Fruit fly (Drosophila melanogaster) whole organism, embryonic: ENCODE measurements around the gene FIG4.

Experiments used
- Abd-B ChIP-seq: fragments of 200-800 bp; sonication (Bioruptor generic); optimal IDR thresholded peaks from 2 replicates; lab custom pipeline; 2018; ENCODE audit warnings: missing biosample characterization, mild to moderate bottlenecking, missing genetic modification characterization, moderate library complexity
- Adf1 ChIP-seq: fragments of 200-800 bp; sonication (Bioruptor generic); IDR thresholded peaks from 2 replicates; pipeline ENCODE4 v1.3.6; 2022; ENCODE audit warnings: missing biosample characterization, missing genetic modification characterization
- Atf3 ChIP-seq: fragments of 200-800 bp; sonication (Bioruptor generic); optimal IDR thresholded peaks from 3 replicates; lab custom pipeline; 2016; ENCODE audit warnings: missing biosample characterization, missing genetic modification characterization
- BtbVII ChIP-seq: fragments of 200-800 bp; sonication (Bioruptor generic); optimal IDR thresholded peaks from 3 replicates; lab custom pipeline; 2017; ENCODE audit warnings: missing biosample characterization, mild to moderate bottlenecking, missing genetic modification characterization
- CG12219 ChIP-seq: fragments of 200-800 bp; sonication (Bioruptor generic); optimal IDR thresholded peaks from 3 replicates; lab custom pipeline; 2018; ENCODE audit warnings: missing biosample characterization, mild to moderate bottlenecking, missing genetic modification characterization
- CG14710 ChIP-seq: fragments of 200-800 bp; sonication (Bioruptor generic); optimal IDR thresholded peaks from 3 replicates; lab custom pipeline; 2019; ENCODE audit warnings: missing biosample characterization, mild to moderate bottlenecking, missing genetic modification characterization, moderate library complexity
- CG1647 ChIP-seq: fragments of 200-800 bp; sonication (Bioruptor generic); optimal IDR thresholded peaks from 3 replicates; lab custom pipeline; 2016; ENCODE audit warnings: missing biosample characterization, missing genetic modification characterization
- CG18011 ChIP-seq: fragments of 200-800 bp; sonication (Bioruptor generic); optimal IDR thresholded peaks from 2 replicates; lab custom pipeline; 2017; ENCODE audit warnings: missing biosample characterization, missing genetic modification characterization, mild to moderate bottlenecking, moderate library complexity, missing genotype
- CG18262 ChIP-seq: fragments of 200-800 bp; optimal IDR thresholded peaks from 3 replicates; lab custom pipeline; 2019; ENCODE audit warnings: missing biosample characterization, mild to moderate bottlenecking, missing genetic modification characterization, moderate library complexity
- CG1832 ChIP-seq: fragments of 200-800 bp; sonication (Bioruptor generic); optimal IDR thresholded peaks from 2 replicates; lab custom pipeline; 2017; ENCODE audit warnings: missing biosample characterization, mild to moderate bottlenecking, missing genetic modification characterization, inconsistent platforms
- CG2202 ChIP-seq: fragments of 200-800 bp; sonication (Bioruptor generic); optimal IDR thresholded peaks from 2 replicates; lab custom pipeline; 2018; ENCODE audit warnings: missing biosample characterization, mild to moderate bottlenecking, missing genetic modification characterization
- CG30020 ChIP-seq: fragments of 200-800 bp; optimal IDR thresholded peaks from 2 replicates; lab custom pipeline; 2019; ENCODE audit warnings: missing biosample characterization, mild to moderate bottlenecking, missing genetic modification characterization, moderate library complexity
- CG32767 ChIP-seq: fragments of 200-800 bp; sonication (Bioruptor generic); IDR thresholded peaks from 2 replicates; pipeline ENCODE4 v1.3.6; 2022; ENCODE audit warnings: missing biosample characterization, missing genetic modification characterization
- CG3838 ChIP-seq: fragments of 200-800 bp; sonication (Bioruptor generic); optimal IDR thresholded peaks from 3 replicates; lab custom pipeline; 2016; ENCODE audit warnings: missing biosample characterization, missing genetic modification characterization
- CG3995 ChIP-seq: fragments of 200-800 bp; sonication (Bioruptor generic); optimal IDR thresholded peaks from 3 replicates; lab custom pipeline; 2016; ENCODE audit warnings: missing biosample characterization, missing genetic modification characterization
- CG4360 ChIP-seq: fragments of 200-800 bp; sonication (Bioruptor generic); IDR thresholded peaks from 2 replicates; pipeline ENCODE4 v1.3.6; 2022; ENCODE audit warnings: missing biosample characterization, missing genetic modification characterization
- CG4404 ChIP-seq: fragments of 200-800 bp; sonication (Bioruptor generic); IDR thresholded peaks from 2 replicates; pipeline ENCODE4 v1.3.6; 2022; ENCODE audit warnings: missing biosample characterization, missing genetic modification characterization
- CG4424 ChIP-seq: fragments of 200-800 bp; sonication (Bioruptor generic); optimal IDR thresholded peaks from 3 replicates; lab custom pipeline; 2016; ENCODE audit warnings: missing biosample characterization, missing genetic modification characterization
- CG4617 ChIP-seq: fragments of 200-800 bp; sonication (Bioruptor generic); optimal IDR thresholded peaks from 3 replicates; lab custom pipeline; 2016; ENCODE audit warnings: missing biosample characterization, missing genetic modification characterization, borderline replicate concordance
- CG8765 ChIP-seq: fragments of 200-800 bp; sonication (Bioruptor generic); IDR thresholded peaks from 2 replicates; pipeline ENCODE4 v1.3.6; 2022; ENCODE audit warnings: missing biosample characterization, missing genetic modification characterization
- CG8924 ChIP-seq: fragments of 200-800 bp; optimal IDR thresholded peaks from 3 replicates; lab custom pipeline; 2019; ENCODE audit warnings: missing biosample characterization, mild to moderate bottlenecking, missing genetic modification characterization, moderate library complexity
- CG9215 ChIP-seq: fragments of 200-800 bp; sonication (Bioruptor generic); IDR thresholded peaks from 2 replicates; pipeline ENCODE4 v1.3.6; 2022; ENCODE audit warnings: missing biosample characterization, missing genetic modification characterization
- CG9932 ChIP-seq: fragments of 200-800 bp; sonication (Bioruptor generic); IDR thresholded peaks from 2 replicates; pipeline ENCODE4 v1.3.6; 2022; ENCODE audit warnings: missing biosample characterization, missing genetic modification characterization
- CTCF ChIP-seq: fragments of 200-800 bp; sonication (Bioruptor generic); optimal IDR thresholded peaks from 2 replicates; lab custom pipeline; 2017; ENCODE audit warnings: missing biosample characterization, mild to moderate bottlenecking, missing genetic modification characterization, moderate library complexity
- D19B ChIP-seq: fragments of 200-800 bp; sonication (Bioruptor generic); optimal IDR thresholded peaks from 2 replicates; lab custom pipeline; 2017; ENCODE audit warnings: missing biosample characterization, mild to moderate bottlenecking, missing genetic modification characterization
- HLH3B ChIP-seq: fragments of 200-800 bp; sonication (Bioruptor generic); IDR thresholded peaks from 2 replicates; pipeline ENCODE4 v1.3.6; 2022; ENCODE audit warnings: missing biosample characterization, missing genetic modification characterization
- HmgZ ChIP-seq: fragments of 200-800 bp; sonication (Bioruptor generic); optimal IDR thresholded peaks from 2 replicates; lab custom pipeline; 2018; ENCODE audit warnings: missing biosample characterization, mild to moderate bottlenecking, missing genetic modification characterization
- Hr51 ChIP-seq, 2 experiments: fragments of 200-800 bp; sonication (Bioruptor generic); optimal IDR thresholded peaks; 2 replicates in 1 of 2; 3 replicates in 1 of 2; lab custom pipeline; 2016 to 2018; ENCODE audit warnings: missing biosample characterization in 2 of 2, missing genetic modification characterization in 2 of 2, mild to moderate bottlenecking in 1 of 2, moderate library complexity in 1 of 2
- Mes4 ChIP-seq: fragments of 200-800 bp; sonication (Bioruptor generic); optimal IDR thresholded peaks from 2 replicates; lab custom pipeline; 2016; ENCODE audit warnings: missing biosample characterization, missing genetic modification characterization
- NC2β ChIP-seq: fragments of 200-800 bp; sonication (Bioruptor generic); optimal IDR thresholded peaks from 2 replicates; lab custom pipeline; 2016; ENCODE audit warnings: missing biosample characterization, missing genetic modification characterization
- Nf-YB ChIP-seq: fragments of 200-800 bp; sonication (Bioruptor generic); optimal IDR thresholded peaks from 3 replicates; lab custom pipeline; 2019; ENCODE audit warnings: missing biosample characterization, mild to moderate bottlenecking, missing genetic modification characterization, moderate library complexity
- Oaz ChIP-seq: fragments of 200-800 bp; sonication (Bioruptor generic); IDR thresholded peaks from 2 replicates; pipeline ENCODE4 v1.3.6; 2022; ENCODE audit warnings: missing biosample characterization, missing genetic modification characterization
- Poxn ChIP-seq: fragments of 200-800 bp; sonication (Bioruptor generic); IDR thresholded peaks from 2 replicates; pipeline ENCODE4 v1.3.6; 2022; ENCODE audit warnings: missing biosample characterization, missing genetic modification characterization
- Rfx ChIP-seq: fragments of 200-800 bp; sonication (Bioruptor generic); IDR thresholded peaks from 2 replicates; pipeline ENCODE4 v1.3.6; 2022; ENCODE audit warnings: missing biosample characterization, missing genetic modification characterization
- Stat92E ChIP-seq, 3 experiments: fragments of >200 bp in 2 of 3; fragments of 200-800 bp in 1 of 3; sonication (Bioruptor generic) in 1 of 3; optimal IDR thresholded peaks; 2 replicates each; lab custom pipeline; 2017 to 2019; ENCODE audit warnings: missing biosample characterization in 3 of 3, missing genetic modification characterization in 3 of 3, mild to moderate bottlenecking in 1 of 3, moderate library complexity in 1 of 3
- Usf ChIP-seq: fragments of 200-800 bp; sonication (Bioruptor generic); optimal IDR thresholded peaks from 2 replicates; lab custom pipeline; 2017; ENCODE audit warnings: missing genotype, missing biosample characterization, missing genetic modification characterization
- aop ChIP-seq: fragments of 200-800 bp; sonication (Bioruptor generic); IDR thresholded peaks from 2 replicates; pipeline ENCODE4 v1.3.6; 2022; ENCODE audit warnings: missing biosample characterization, missing genetic modification characterization
- chif ChIP-seq, 2 experiments: fragments of 200-800 bp; sonication (Bioruptor generic); optimal IDR thresholded peaks; 3 replicates each; lab custom pipeline; 2016; ENCODE audit warnings: missing biosample characterization in 2 of 2, missing genetic modification characterization in 2 of 2
- da ChIP-seq: fragments of 200-800 bp; sonication (Bioruptor generic); optimal IDR thresholded peaks from 2 replicates; lab custom pipeline; 2016; ENCODE audit warnings: missing biosample characterization, missing genetic modification characterization
- eyg ChIP-seq: fragments of 200-800 bp; sonication (Bioruptor generic); optimal IDR thresholded peaks from 3 replicates; lab custom pipeline; 2016; ENCODE audit warnings: missing biosample characterization, missing genetic modification characterization
- gem ChIP-seq: fragments of 200-800 bp; sonication (Bioruptor generic); optimal IDR thresholded peaks from 2 replicates; lab custom pipeline; 2019; ENCODE audit warnings: missing biosample characterization, mild to moderate bottlenecking, missing genetic modification characterization, moderate library complexity
- jigr1 ChIP-seq: fragments of 200-800 bp; sonication (Bioruptor generic); IDR thresholded peaks from 3 replicates; pipeline ENCODE4 v1.3.6; 2022; ENCODE audit warnings: missing biosample characterization, missing genetic modification characterization
- lab ChIP-seq: fragments of 200-800 bp; sonication (Bioruptor generic); optimal IDR thresholded peaks from 3 replicates; lab custom pipeline; 2017; ENCODE audit warnings: missing biosample characterization, missing genetic modification characterization, mild to moderate bottlenecking, moderate library complexity, missing genetic modification reagents
- nerfin-1 ChIP-seq: fragments of 200-800 bp; sonication (Bioruptor generic); optimal IDR thresholded peaks from 3 replicates; lab custom pipeline; 2019; ENCODE audit warnings: missing biosample characterization, mild to moderate bottlenecking, missing genetic modification characterization, moderate library complexity
- pnt ChIP-seq: fragments of 200-800 bp; sonication (Bioruptor generic); optimal IDR thresholded peaks from 3 replicates; lab custom pipeline; 2016; ENCODE audit warnings: missing biosample characterization, missing genetic modification characterization
- rib ChIP-seq: fragments of 200-800 bp; sonication (Bioruptor generic); IDR thresholded peaks from 2 replicates; pipeline ENCODE4 v1.3.6; 2022; ENCODE audit warnings: missing biosample characterization, missing genetic modification characterization
- schlank ChIP-seq: fragments of 200-800 bp; sonication (Bioruptor generic); optimal IDR thresholded peaks from 2 replicates; lab custom pipeline; 2018; ENCODE audit warnings: missing biosample characterization, mild to moderate bottlenecking, missing genetic modification characterization
- sima ChIP-seq: fragments of 200-800 bp; sonication (Bioruptor generic); optimal IDR thresholded peaks from 2 replicates; lab custom pipeline; 2016; ENCODE audit warnings: missing biosample characterization, missing genetic modification characterization
- so ChIP-seq: fragments of 200-800 bp; sonication (Bioruptor generic); IDR thresholded peaks from 3 replicates; pipeline ENCODE4 v1.3.6; 2022; ENCODE audit warnings: missing biosample characterization, missing genetic modification characterization
- tio ChIP-seq: fragments of 200-800 bp; sonication (Bioruptor generic); optimal IDR thresholded peaks from 2 replicates; lab custom pipeline; 2017; ENCODE audit warnings: missing biosample characterization, missing genetic modification characterization, inconsistent platforms
- twi ChIP-seq: fragments of 200-800 bp; optimal IDR thresholded peaks from 2 replicates; lab custom pipeline; 2019; ENCODE audit warnings: missing biosample characterization, mild to moderate bottlenecking, missing genetic modification characterization, moderate library complexity
- zen ChIP-seq: fragments of 200-800 bp; sonication (Bioruptor generic); optimal IDR thresholded peaks from 3 replicates; lab custom pipeline; 2018; ENCODE audit warnings: missing biosample characterization, mild to moderate bottlenecking, missing genetic modification characterization, moderate library complexity

FIG4 gene

DNA sequence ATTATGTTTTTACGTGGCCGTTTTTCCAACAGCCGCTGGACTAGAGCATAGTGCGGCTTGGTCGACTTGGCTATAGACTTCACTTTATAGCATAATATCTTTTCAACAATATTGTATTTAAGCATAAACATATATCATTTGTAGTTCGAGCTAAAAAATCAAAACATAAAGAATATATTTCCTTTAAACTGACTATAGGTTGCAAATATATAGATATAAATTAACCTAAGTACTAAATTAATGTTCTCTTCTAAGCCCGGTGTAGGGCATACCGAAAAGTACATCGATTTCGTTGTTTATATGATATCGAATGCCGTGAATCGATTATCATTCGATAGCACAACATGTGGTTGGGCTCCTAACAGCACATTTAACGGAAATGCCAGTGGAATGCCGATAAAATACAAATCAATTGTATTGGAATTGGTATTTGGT is 16.4 kb upstream of the FIG4 start, which contains the start of gene MFS18 (continued):
- TF ChIP-seq CG2202 (peak; percentile 95), twi (tag; lab: Kevin White, UChicago) (peak; percentile 70), nerfin-1 (tag; lab: Kevin White, UChicago) (peak; percentile 95), aop (GFP tag; lab: Robert Waterston, UW) (peak; percentile 93), CG9215 (GFP tag; lab: Robert Waterston, UW) (peak; percentile 97), schlank (tag; lab: Kevin White, UChicago) (peak; percentile 82), jigr1 (GFP tag; lab: Robert Waterston, UW) (peak; percentile 98), Poxn (peak; percentile 92), chif (GFP tag; optimal IDR thresholded peaks at IDR 0.05; lab: Kevin White, UChicago) (peak; percentile 80 to 86), CG1832 (GFP tag; lab: Kevin White, UChicago) (no peak), HmgZ (tag; lab: Kevin White, UChicago) (peak; percentile 96), so (GFP tag; lab: Robert Waterston, UW) (peak; percentile 99), CG12219 (GFP tag; lab: Kevin White, UChicago) (peak; percentile 89), sima (peak; percentile 14), CG18262 (peak; percentile 99), CG30020 (tag; lab: Kevin White, UChicago) (peak; percentile 80), BtbVII (GFP tag; lab: Kevin White, UChicago) (peak; percentile 97), da (GFP tag; lab: Kevin White, UChicago) (peak; percentile 55), Stat92E (GFP tag; optimal IDR thresholded peaks at IDR 0.05; lab: Kevin White, UChicago) (peak in 1 of 3 experiments; percentile 96), Adf1 (GFP tag; lab: Robert Waterston, UW) (peak; percentile 86), CG9932 (GFP tag; lab: Robert Waterston, UW) (peak; percentile 98), CG4424 (GFP tag; lab: Kevin White, UChicago) (peak; percentile 99), Hr51 (GFP tag; optimal IDR thresholded peaks at IDR 0.05; lab: Kevin White, UChicago) (peak; percentile 98 to 99), gem (tag; lab: Kevin White, UChicago) (peak; percentile 98), CG4360 (GFP tag; lab: Robert Waterston, UW) (peak; percentile 90), CG3838 (peak; percentile 92), tio (GFP tag; lab: Kevin White, UChicago) (no peak), NC2β (GFP tag; lab: Kevin White, UChicago) (peak; percentile 66), HLH3B (GFP tag; lab: Robert Waterston, UW) (peak; percentile 99), Abd-B (GFP tag; lab: Kevin White, UChicago) (peak; percentile 99), Usf (GFP tag; lab: Kevin White, UChicago) (peak; percentile 88), Rfx (GFP tag; lab: Robert Waterston, UW) (peak; percentile 98), D19B (GFP tag; lab: Kevin White, UChicago) (peak; percentile 94), CTCF (GFP tag; lab: Kevin White, UChicago) (peak; percentile 72), CG8924 (tag; lab: Kevin White, UChicago) (peak; percentile 93), eyg (GFP tag; lab: Kevin White, UChicago) (peak; percentile 85), CG4404 (GFP tag; lab: Robert Waterston, UW) (peak; percentile 98), CG32767 (GFP tag; lab: Robert Waterston, UW) (peak; percentile 99), pnt (GFP tag; lab: Kevin White, UChicago) (peak; percentile 66), lab (peak; percentile 99), Nf-YB (peak; percentile 84), rib (GFP tag; lab: Robert Waterston, UW) (peak; percentile 97), CG3995 (GFP tag; lab: Kevin White, UChicago) (peak; percentile 77), zen (tag; lab: Kevin White, UChicago) (peak; percentile 99), CG4617 (peak; percentile 97), CG1647 (GFP tag; lab: Kevin White, UChicago) (peak; percentile 87), Oaz (GFP tag; lab: Robert Waterston, UW) (peak; percentile 97), Mes4 (GFP tag; lab: Kevin White, UChicago) (peak; percentile 76), CG18011 (GFP tag; lab: Kevin White, UChicago) (peak; percentile 85), CG8765 (GFP tag; lab: Robert Waterston, UW) (peak; percentile 97), CG14710 (tag; lab: Kevin White, UChicago) (peak; percentile 99), Atf3 (GFP tag; lab: Kevin White, UChicago) (peak; percentile 69)
